Fruit fly (Drosophila melanogaster): Measurements from ENCODE around the gene Jon25Biii.

- no peak for TF ChIP-seq psq (optimal IDR thresholded peaks at IDR 0.05)
- TF ChIP-seq pan (optimal IDR thresholded peaks at IDR 0.05), result no peak
Measured at dm6 chr2L:4937060-4937459, 13.5 kb downstream of the Jon25Biii start, which contains the start of gene Sgs1.

All from whole organism.